Worm (Caenorhabditis elegans) whole organism, L2 larva: Measurements from ENCODE around the gene K10H10.6.

Experiments
- C34F6.9 ChIP-seq: fragments of 150-350 bp; optimal IDR thresholded peaks from 2 replicates; lab custom pipeline; 2014; ENCODE audit warnings: missing biosample characterization, missing genetic modification characterization
- F13H6.1 ChIP-seq: sonication (generic microtip); optimal IDR thresholded peaks from 2 replicates; lab custom pipeline; 2016; ENCODE audit warnings: missing genetic modification characterization, missing compliant biosample characterization
- Y55F3AM.14 ChIP-seq: fragments of 200-800 bp; sonication (Bioruptor generic); optimal IDR thresholded peaks from 2 replicates; lab custom pipeline; 2018; ENCODE audit warnings: mild to moderate bottlenecking, missing genetic modification characterization, missing compliant biosample characterization
- ZK546.5 ChIP-seq: sonication (generic microtip); optimal IDR thresholded peaks from 2 replicates; lab custom pipeline; 2017; ENCODE audit warnings: missing biosample characterization, missing genetic modification characterization
- alr-1 ChIP-seq: fragments of 150-350 bp; optimal IDR thresholded peaks from 2 replicates; lab custom pipeline; 2014; ENCODE audit warnings: missing biosample characterization, missing genetic modification characterization
- aly-2 ChIP-seq: fragments of 150-350 bp; optimal IDR thresholded peaks from 2 replicates; lab custom pipeline; 2014; ENCODE audit warnings: missing biosample characterization, missing genetic modification characterization
- blmp-1 ChIP-seq: sonication (generic microtip); optimal IDR thresholded peaks from 2 replicates; lab custom pipeline; 2017; ENCODE audit warnings: missing genetic modification characterization, mild to moderate bottlenecking, missing compliant biosample characterization, antibody characterized with exemption, moderate library complexity; ENCODE audit not compliant: insufficient read depth
- ceh-16 ChIP-seq: fragments of 150-350 bp; optimal IDR thresholded peaks from 2 replicates; lab custom pipeline; 2014; ENCODE audit warnings: missing biosample characterization, missing genetic modification characterization
- ceh-82 ChIP-seq: fragments of 150-350 bp; optimal IDR thresholded peaks from 2 replicates; lab custom pipeline; 2014; ENCODE audit warnings: missing biosample characterization, missing genetic modification characterization
- crh-2 ChIP-seq: sonication (generic microtip); optimal IDR thresholded peaks from 2 replicates; lab custom pipeline; 2017; ENCODE audit warnings: missing biosample characterization, missing genetic modification characterization
- dmd-4 ChIP-seq: sonication (generic microtip); optimal IDR thresholded peaks from 2 replicates; lab custom pipeline; 2017; ENCODE audit warnings: missing biosample characterization, missing genetic modification characterization
- egl-27 ChIP-seq: sonication (generic microtip); optimal IDR thresholded peaks from 3 replicates; lab custom pipeline; 2017; ENCODE audit warnings: missing biosample characterization, missing genetic modification reagents, missing genetic modification characterization
- elt-1 ChIP-seq: fragments of 150-350 bp; optimal IDR thresholded peaks from 2 replicates; lab custom pipeline; 2014; ENCODE audit warnings: missing biosample characterization, missing genetic modification characterization
- fos-1 ChIP-seq: fragments of 150-350 bp; optimal IDR thresholded peaks from 2 replicates; lab custom pipeline; 2014; ENCODE audit warnings: missing biosample characterization, missing genetic modification characterization
- gmeb-1 ChIP-seq: fragments of 150-350 bp; optimal IDR thresholded peaks from 2 replicates; lab custom pipeline; 2014; ENCODE audit warnings: missing biosample characterization, missing genetic modification characterization
- lin-11 ChIP-seq: fragments of 150-350 bp; sonication (generic microtip); optimal IDR thresholded peaks from 2 replicates; lab custom pipeline; 2014; ENCODE audit warnings: missing biosample characterization, missing genetic modification characterization, inconsistent platforms, mixed read lengths
- lin-13 ChIP-seq: fragments of 150-350 bp; optimal IDR thresholded peaks from 2 replicates; lab custom pipeline; 2014; ENCODE audit warnings: missing biosample characterization, missing genetic modification reagents, missing genetic modification characterization
- lsy-2 ChIP-seq, 2 experiments: fragments of 150-350 bp in 1 of 2; sonication (generic microtip) in 1 of 2; optimal IDR thresholded peaks; 2 replicates each; lab custom pipeline; 2014 to 2017; ENCODE audit warnings: missing biosample characterization in 2 of 2, missing genetic modification characterization in 2 of 2
- mbf-1 ChIP-seq: sonication (generic microtip); optimal IDR thresholded peaks from 2 replicates; lab custom pipeline; 2017; ENCODE audit warnings: missing biosample characterization, missing genetic modification characterization
- mdl-1 ChIP-seq, 2 experiments: fragments of 150-350 bp in 1 of 2; sonication (generic microtip) in 1 of 2; optimal IDR thresholded peaks; 2 replicates each; lab custom pipeline; 2017; ENCODE audit warnings: missing biosample characterization in 2 of 2, missing genetic modification characterization in 2 of 2
- nhr-10 ChIP-seq: sonication (generic microtip); optimal IDR thresholded peaks from 2 replicates; lab custom pipeline; 2017; ENCODE audit warnings: missing biosample characterization, missing genetic modification characterization
- nhr-12 ChIP-seq: fragments of 150-350 bp; optimal IDR thresholded peaks from 2 replicates; lab custom pipeline; 2014; ENCODE audit warnings: missing biosample characterization, missing genetic modification characterization
- nhr-129 ChIP-seq: fragments of 150-350 bp; optimal IDR thresholded peaks from 2 replicates; lab custom pipeline; 2014; ENCODE audit warnings: missing biosample characterization, missing genetic modification characterization
- nhr-21 ChIP-seq: fragments of 150-350 bp; optimal IDR thresholded peaks from 2 replicates; lab custom pipeline; 2014; ENCODE audit warnings: missing biosample characterization, missing genetic modification characterization
- nhr-23 ChIP-seq: fragments of 150-350 bp; optimal IDR thresholded peaks from 2 replicates; lab custom pipeline; 2014; ENCODE audit warnings: missing biosample characterization, missing genetic modification reagents, missing genetic modification characterization
- nhr-237 ChIP-seq: fragments of 150-350 bp; optimal IDR thresholded peaks from 2 replicates; lab custom pipeline; 2014; ENCODE audit warnings: missing biosample characterization, missing genetic modification characterization
- nhr-25 ChIP-seq: fragments of 150-350 bp; sonication (generic microtip); optimal IDR thresholded peaks from 3 replicates; lab custom pipeline; 2014; ENCODE audit warnings: missing biosample characterization, missing genetic modification characterization
- nhr-6 ChIP-seq: fragments of 150-350 bp; optimal IDR thresholded peaks from 2 replicates; lab custom pipeline; 2014; ENCODE audit warnings: missing biosample characterization, missing genetic modification characterization
- nhr-77 ChIP-seq: fragments of 150-350 bp; optimal IDR thresholded peaks from 2 replicates; lab custom pipeline; 2014; ENCODE audit warnings: missing biosample characterization, missing genetic modification characterization
- sem-4 ChIP-seq: fragments of 150-350 bp; optimal IDR thresholded peaks from 2 replicates; lab custom pipeline; 2014; ENCODE audit warnings: missing biosample characterization, missing genetic modification reagents, missing genetic modification characterization
- skn-1 ChIP-seq: sonication (generic microtip); optimal IDR thresholded peaks from 2 replicates; lab custom pipeline; 2017; ENCODE audit warnings: missing biosample characterization, missing genetic modification characterization
- sma-3 ChIP-seq: sonication (generic microtip); optimal IDR thresholded peaks from 2 replicates; lab custom pipeline; 2016; ENCODE audit warnings: missing genetic modification reagents, missing genetic modification characterization, missing compliant biosample characterization
- sma-9 ChIP-seq, 2 experiments: fragments of 150-350 bp in 1 of 2; sonication (generic microtip) in 1 of 2; optimal IDR thresholded peaks; 2 replicates each; lab custom pipeline; 2014 to 2016; ENCODE audit warnings: missing genetic modification characterization in 2 of 2, mild to moderate bottlenecking in 1 of 2, missing biosample characterization in 1 of 2, missing compliant biosample characterization in 1 of 2, missing genetic modification reagents in 1 of 2, moderate library complexity in 1 of 2
- snpc-4 ChIP-seq: fragments of 150-350 bp; optimal IDR thresholded peaks from 2 replicates; lab custom pipeline; 2014; ENCODE audit warnings: missing biosample characterization, missing genetic modification characterization
- unc-39 ChIP-seq: fragments of 150-350 bp; optimal IDR thresholded peaks from 2 replicates; lab custom pipeline; 2014; ENCODE audit warnings: missing biosample characterization, missing genetic modification characterization
- unc-55 ChIP-seq: fragments of 150-350 bp; sonication (generic microtip); optimal IDR thresholded peaks from 3 replicates; lab custom pipeline; 2014; ENCODE audit warnings: missing biosample characterization, missing genetic modification reagents, missing genetic modification characterization
- zag-1 ChIP-seq: fragments of 150-350 bp; optimal IDR thresholded peaks from 2 replicates; lab custom pipeline; 2014; ENCODE audit warnings: missing biosample characterization, missing genetic modification characterization
- ztf-4 ChIP-seq: fragments of 150-350 bp; optimal IDR thresholded peaks from 2 replicates; lab custom pipeline; 2014; ENCODE audit warnings: missing biosample characterization, missing genetic modification characterization

K10H10.6 gene

ce11 chrII:14495341-14495740, 7.8 kb upstream of the K10H10.6 start (continued):
- TF ChIP-seq C34F6.9 (tag; lab: Kevin White, UChicago): no peak
- TF ChIP-seq aly-2: no peak
- no peak for TF ChIP-seq ceh-16 (tag; lab: Kevin White, UChicago)
- TF ChIP-seq mdl-1 (tag; optimal IDR thresholded peaks at IDR 0.05; lab: Kevin White, UChicago): no peak
- no peak for TF ChIP-seq dmd-4 (tag; lab: Kevin White, UChicago)
- no peak for TF ChIP-seq nhr-23 (tag; lab: Kevin White, UChicago)
- peak; percentile 35 for TF ChIP-seq nhr-77 (tag; lab: Kevin White, UChicago)
- peak; percentile 87 for TF ChIP-seq sma-9 (GFP tag; optimal IDR thresholded peaks at IDR 0.05; lab: Kevin White, UChicago)
- TF ChIP-seq sma-9 (tag; optimal IDR thresholded peaks at IDR 0.05; lab: Kevin White, UChicago): no peak
- TF ChIP-seq nhr-6 (tag; lab: Kevin White, UChicago): no peak
- no peak for TF ChIP-seq zag-1 (tag; lab: Kevin White, UChicago)

DNA sequence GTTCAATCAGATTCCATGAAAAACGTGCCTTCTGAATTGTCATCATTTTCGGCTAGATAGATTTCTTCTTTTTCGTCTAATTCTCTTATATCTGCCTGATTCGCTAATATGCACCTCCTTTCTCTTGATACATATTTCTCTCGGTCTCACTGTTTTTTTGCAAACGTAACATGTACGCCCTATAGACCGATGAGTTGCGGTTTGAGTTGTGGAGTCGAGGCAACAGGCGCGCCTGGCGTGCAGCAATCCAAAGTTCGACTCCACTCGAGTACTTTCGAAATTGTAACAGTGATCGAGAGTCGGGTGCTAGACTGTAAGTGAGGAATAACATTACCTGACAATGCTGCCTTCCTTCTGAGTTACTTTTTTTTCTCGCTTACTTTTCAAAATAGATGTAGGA, 6.3 kb upstream of the K10H10.6 start:
- no peak for TF ChIP-seq elt-1 (tag; lab: Kevin White, UChicago)
- no peak for TF ChIP-seq alr-1 (tag; lab: Kevin White, UChicago)
- TF ChIP-seq nhr-6 (tag; lab: Kevin White, UChicago): no peak
- TF ChIP-seq snpc-4: peak; percentile 81
- peak; percentile 74 for TF ChIP-seq fos-1 (tag; lab: Kevin White, UChicago)
- peak; percentile 54 for TF ChIP-seq blmp-1 (tag; lab: Kevin White, UChicago)
- TF ChIP-seq nhr-237 (tag; lab: Kevin White, UChicago): no peak
- peak; percentile 46 for TF ChIP-seq lin-11 (tag; lab: Kevin White, UChicago)
- peak; percentile 21 for TF ChIP-seq mbf-1 (tag; lab: Kevin White, UChicago)
- peak; percentile 86 for TF ChIP-seq nhr-129 (tag; lab: Kevin White, UChicago)
- peak in 1 of 2 experiments; percentile 60 for TF ChIP-seq mdl-1 (tag; optimal IDR thresholded peaks at IDR 0.05; lab: Kevin White, UChicago)
- TF ChIP-seq skn-1 (tag; lab: Kevin White, UChicago): peak; percentile 14
- peak; percentile 61 for TF ChIP-seq C34F6.9 (tag; lab: Kevin White, UChicago)
- TF ChIP-seq crh-2 (tag; lab: Kevin White, UChicago): peak; percentile 88
- TF ChIP-seq egl-27 (tag; lab: Kevin White, UChicago): peak; percentile 54
- TF ChIP-seq nhr-23 (tag; lab: Kevin White, UChicago): peak; percentile 53
- TF ChIP-seq ceh-82 (tag; lab: Kevin White, UChicago): no peak
- TF ChIP-seq nhr-25 (tag; lab: Kevin White, UChicago): peak; percentile 64
- TF ChIP-seq sem-4 (tag; lab: Kevin White, UChicago): no peak
- peak; percentile 72 for TF ChIP-seq gmeb-1 (tag; lab: Kevin White, UChicago)
- peak; percentile 62 to 72 for TF ChIP-seq lsy-2 (tag; optimal IDR thresholded peaks at IDR 0.05; lab: Kevin White, UChicago)
- TF ChIP-seq unc-55: peak; percentile 66
- TF ChIP-seq ztf-4 (tag; lab: Kevin White, UChicago): peak; percentile 65
- peak; percentile 93 for TF ChIP-seq nhr-21 (tag; lab: Kevin White, UChicago)
- peak; percentile 84 for TF ChIP-seq nhr-77 (tag; lab: Kevin White, UChicago)
- peak; percentile 78 for TF ChIP-seq sma-9 (GFP tag; optimal IDR thresholded peaks at IDR 0.05; lab: Kevin White, UChicago)
- TF ChIP-seq sma-9 (tag; optimal IDR thresholded peaks at IDR 0.05; lab: Kevin White, UChicago): no peak
- TF ChIP-seq ZK546.5 (tag; lab: Kevin White, UChicago): no peak
- TF ChIP-seq ceh-16 (tag; lab: Kevin White, UChicago): peak; percentile 72
- peak; percentile 76 for TF ChIP-seq lin-13
- peak; percentile 70 for TF ChIP-seq F13H6.1
- TF ChIP-seq Y55F3AM.14: peak; percentile 62
- no peak for TF ChIP-seq nhr-12 (tag; lab: Kevin White, UChicago)
- peak; percentile 91 for TF ChIP-seq sma-3 (GFP tag; lab: Kevin White, UChicago)

- no peak for TF ChIP-seq unc-39 (tag; lab: Kevin White, UChicago)
- TF ChIP-seq sma-9 (GFP tag; optimal IDR thresholded peaks at IDR 0.05; lab: Kevin White, UChicago): peak; percentile 57
- TF ChIP-seq sma-9 (tag; optimal IDR thresholded peaks at IDR 0.05; lab: Kevin White, UChicago): no peak
- no peak for TF ChIP-seq nhr-10 (tag; lab: Kevin White, UChicago)
- peak; percentile 29 for TF ChIP-seq nhr-129 (tag; lab: Kevin White, UChicago)
- no peak for TF ChIP-seq Y55F3AM.14
- TF ChIP-seq alr-1 (tag; lab: Kevin White, UChicago): no peak
Observed at ce11 chrII:14497848-14498247, 5.2 kb upstream of the K10H10.6 start, which contains the start of gene dhs-8. TSS of gene dhs-8 (plus strand) at chrII:14498026.
